Worm (Caenorhabditis elegans): ENCODE data around the gene C06B3.16.

Gene C06B3.16

DNA sequence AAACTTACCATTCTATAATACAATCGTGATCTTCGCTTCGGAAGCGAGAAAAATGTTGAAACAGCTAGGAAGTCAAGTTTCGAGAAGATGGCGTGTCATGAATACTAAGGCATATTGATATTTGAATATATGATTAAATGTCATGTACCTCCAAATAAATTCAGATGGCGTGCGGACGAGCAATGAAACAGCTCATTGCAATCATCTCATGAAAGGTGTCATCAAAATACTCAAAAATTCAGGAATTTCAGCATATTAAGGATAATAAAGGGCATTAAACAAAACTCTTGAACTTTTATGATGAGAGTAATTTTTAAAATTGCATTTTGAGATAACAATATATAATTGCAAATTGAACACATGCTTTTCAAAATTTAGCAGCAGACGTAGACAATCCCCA, 15.9 kb upstream of the C06B3.16 start, which contains the start of gene gcy-32:
TSS of gene gcy-32 (minus strand) at position 101 of the 400 bp plus-strand sequence.
- no peak for TF ChIP-seq unc-62 (GFP tag; optimal IDR thresholded peaks at IDR 0.05)

- no peak for TF ChIP-seq unc-62 (GFP tag; optimal IDR thresholded peaks at IDR 0.05)
These were observed 15.1 kb upstream of the C06B3.16 start, which contains the start of gene str-252 for ce11 chrV:13916196-13916595. Gene str-252 (plus strand): TSS chrV:13916496.

DNA sequence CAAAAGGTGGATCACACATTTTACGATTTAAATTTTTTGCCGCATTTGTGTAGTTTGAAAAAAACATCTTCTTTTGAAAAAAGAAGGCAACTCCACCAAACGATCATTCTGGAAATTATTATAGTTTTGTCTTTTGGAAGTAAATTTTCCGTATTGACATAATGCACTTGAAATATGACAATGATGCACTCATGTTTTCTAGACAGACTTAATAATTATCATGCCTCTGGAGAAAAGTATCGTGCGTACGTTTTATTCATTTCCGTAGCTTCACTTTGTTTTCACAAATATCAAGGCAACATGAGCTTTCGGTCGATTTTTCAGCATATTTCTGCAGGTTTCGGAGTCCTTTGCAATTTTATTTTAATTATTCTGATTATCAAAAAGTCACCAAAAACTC, 13.0 kb upstream of the C06B3.16 start, which contains the start of gene str-250:
TSS of gene str-250 (plus strand) at position 301 of the 400 bp plus-strand sequence.
- TF ChIP-seq unc-62 (GFP tag; optimal IDR thresholded peaks at IDR 0.05) = no peak

ce11 chrV:13920730-13921129, 10.6 kb upstream of the C06B3.16 start, which contains the start of gene srx-42:
Gene srx-42 (plus strand): TSS chrV:13921030.
- no peak for TF ChIP-seq unc-62 (GFP tag; optimal IDR thresholded peaks at IDR 0.05)

- no peak for TF ChIP-seq unc-62 (GFP tag; optimal IDR thresholded peaks at IDR 0.05)
These were observed 7.5 kb upstream of the C06B3.16 start, which contains the start of gene srxa-11 for ce11 chrV:13923851-13924250. Gene srxa-11 (plus strand): TSS chrV:13924151.

ce11 chrV:13926398-13926797, 4.9 kb upstream of the C06B3.16 start, which contains the start of gene srxa-12:
Gene srxa-12 (plus strand): TSS chrV:13926698.
- no peak for TF ChIP-seq unc-62 (GFP tag; optimal IDR thresholded peaks at IDR 0.05)

- TF ChIP-seq unc-62 (GFP tag; optimal IDR thresholded peaks at IDR 0.05) = no peak
These were observed 1.8 kb upstream of the C06B3.16 start, which contains the start of gene srxa-13 for ce11 chrV:13929503-13929902. Gene srxa-13 (plus strand): TSS chrV:13929803.

DNA sequence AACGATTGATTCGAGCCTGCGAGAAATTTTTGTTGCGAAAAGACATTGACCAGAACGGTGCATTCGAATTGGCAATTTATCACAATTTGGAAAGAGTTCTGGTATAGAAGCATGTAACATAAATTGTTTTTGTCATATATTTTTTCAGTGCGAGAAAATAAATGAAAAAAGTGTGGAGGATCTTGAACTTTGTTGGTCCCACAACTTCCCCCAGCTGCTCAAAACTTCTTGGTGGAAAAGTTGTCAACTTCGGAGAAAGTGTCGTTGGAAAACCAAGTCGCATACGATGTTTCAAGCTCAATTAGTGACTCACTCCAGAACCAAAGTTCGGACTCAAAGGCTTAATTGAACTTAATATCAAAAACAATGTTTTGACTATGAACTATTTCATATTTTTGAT, 627 bp downstream of the C06B3.16 start:
- no peak for TF ChIP-seq unc-62 (GFP tag; optimal IDR thresholded peaks at IDR 0.05)

DNA sequence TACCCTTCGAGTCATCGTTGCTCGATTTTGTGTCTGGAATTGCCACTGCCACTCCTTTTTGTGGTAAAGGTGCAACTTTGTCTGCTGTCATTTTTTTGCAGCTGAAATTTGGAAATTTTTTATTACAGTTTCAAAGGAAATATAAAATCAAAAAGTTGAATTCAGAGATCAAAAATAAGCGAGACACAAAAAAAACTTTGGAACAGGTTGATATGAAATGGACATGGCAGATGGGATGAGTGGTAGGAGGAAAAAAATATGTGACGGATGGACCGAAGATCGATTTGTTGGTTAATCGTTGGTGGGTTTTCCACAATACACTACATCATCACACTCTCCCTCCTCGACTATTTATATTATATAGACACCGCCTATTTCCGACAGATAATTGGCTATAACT, 3.2 kb downstream of the C06B3.16 start, which contains the start of gene R10D12.1:
TSS of gene R10D12.1 (minus strand) at position 101 of the 400 bp plus-strand sequence.
- no peak for TF ChIP-seq unc-62 (GFP tag; optimal IDR thresholded peaks at IDR 0.05)

ce11 chrV:13935423-13935822, 4.1 kb downstream of the C06B3.16 start:
- TF ChIP-seq unc-62 (GFP tag; optimal IDR thresholded peaks at IDR 0.05) = no peak

DNA sequence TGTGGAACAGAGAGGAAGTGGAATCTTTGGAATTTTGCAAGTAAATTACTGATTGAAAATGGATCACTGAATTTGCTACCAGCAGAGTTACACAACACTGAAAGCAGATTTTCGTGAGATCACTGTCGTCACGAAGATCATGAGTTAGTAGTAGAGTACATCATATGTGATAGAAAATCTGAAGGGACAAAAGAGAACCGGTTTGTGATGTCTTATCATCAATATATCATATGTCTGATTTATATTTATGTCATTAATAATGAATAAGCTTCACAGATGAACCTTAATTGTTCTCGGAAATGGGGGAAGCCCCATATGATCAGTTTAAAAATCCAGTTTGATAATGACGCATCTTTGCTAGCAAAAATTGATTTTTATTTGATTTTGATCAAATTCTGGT, 4.7 kb downstream of the C06B3.16 start:
- TF ChIP-seq unc-62 (GFP tag; optimal IDR thresholded peaks at IDR 0.05) = no peak

- TF ChIP-seq unc-62 (GFP tag; optimal IDR thresholded peaks at IDR 0.05) = no peak
These were observed 5.5 kb downstream of the C06B3.16 start, which contains the start of gene srw-145 for ce11 chrV:13936850-13937249. Gene srw-145 (plus strand): TSS chrV:13937150.

ce11 chrV:13942082-13942481, 10.8 kb downstream of the C06B3.16 start, which contains the start of gene dpr-1:
Gene dpr-1 (minus strand): TSS chrV:13942182.
- TF ChIP-seq unc-62 (GFP tag; optimal IDR thresholded peaks at IDR 0.05) = no peak

DNA sequence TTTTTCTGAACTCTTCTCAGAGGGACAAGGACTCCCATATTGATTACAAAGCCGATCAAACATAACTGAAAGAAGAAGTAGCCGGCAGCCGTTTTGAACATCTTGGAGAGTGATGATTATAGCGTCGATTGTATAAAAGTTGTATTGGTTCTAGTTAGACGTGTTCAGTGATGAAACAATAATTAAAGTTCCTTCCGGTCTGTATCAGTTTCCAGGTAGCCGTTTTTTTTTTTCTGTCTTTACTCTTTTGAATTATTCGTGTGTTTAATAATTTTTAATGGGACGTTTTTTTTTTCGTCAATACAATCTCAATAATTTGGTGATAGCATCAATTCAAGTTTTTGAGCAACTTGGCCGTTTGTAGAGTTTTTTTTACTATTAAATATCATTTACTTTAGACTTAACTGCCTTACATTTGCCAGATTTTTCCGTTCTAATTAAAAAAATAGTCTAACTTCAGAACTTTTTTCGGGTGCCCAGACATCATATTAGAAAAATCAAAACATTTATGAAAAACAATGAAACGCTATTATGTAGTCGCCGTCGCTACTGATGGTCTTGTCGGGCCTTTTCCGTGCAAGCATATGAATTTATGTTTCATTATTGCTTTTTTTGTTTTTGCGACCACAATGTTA, 15.2 kb downstream of the C06B3.16 start, which contains the start of the genes srx-10 and clec-226:
TSS of gene srx-10 (minus strand) at position 101 of the 635 bp plus-strand sequence.
TSS of gene clec-226 (plus strand) at position 585 of the 635 bp plus-strand sequence.
- no peak for TF ChIP-seq unc-62 (GFP tag; optimal IDR thresholded peaks at IDR 0.05)

- no peak for TF ChIP-seq unc-62 (GFP tag; optimal IDR thresholded peaks at IDR 0.05)
These were observed 17.7 kb downstream of the C06B3.16 start, which contains the start of gene R10D12.6 for ce11 chrV:13949010-13949409. Gene R10D12.6 (plus strand): TSS chrV:13949310.

DNA sequence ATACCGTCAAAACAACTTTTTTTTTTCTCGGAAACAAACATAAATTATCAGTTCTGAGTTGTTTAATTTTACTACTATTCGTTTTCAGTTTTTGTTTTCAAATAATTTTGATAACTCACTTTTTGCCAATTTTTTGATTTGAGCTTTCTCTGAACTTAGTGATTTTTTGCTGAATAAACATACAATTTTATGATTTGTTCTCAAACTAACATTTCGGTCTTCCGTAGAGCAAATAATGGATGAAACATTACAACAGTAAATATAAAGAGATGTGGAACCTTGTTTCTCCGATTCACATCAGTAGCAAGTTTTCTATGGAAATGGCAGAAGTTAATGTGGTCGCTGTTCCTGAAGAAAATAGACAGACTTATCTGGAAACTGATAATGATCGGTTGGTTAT, 18.4 kb downstream of the C06B3.16 start, which contains the start of gene R10D12.7:
TSS of gene R10D12.7 (plus strand) at position 301 of the 400 bp plus-strand sequence.
- TF ChIP-seq unc-62 (GFP tag; optimal IDR thresholded peaks at IDR 0.05) = no peak

- no peak for TF ChIP-seq unc-62 (GFP tag; optimal IDR thresholded peaks at IDR 0.05)
These were observed 21.9 kb downstream of the C06B3.16 start, which contains the start of gene R10D12.8 for ce11 chrV:13953191-13953590. Gene R10D12.8 (minus strand): TSS chrV:13953291.
